Worm (Caenorhabditis elegans) whole organism, early embryonic: ENCODE measurements around the gene bar-1.

Experiments used
- B0310.2 ChIP-seq: sonication (generic microtip); optimal IDR thresholded peaks from 2 replicates; lab custom pipeline; 2016; ENCODE audit warnings: mild to moderate bottlenecking, missing genetic modification characterization, missing compliant biosample characterization
- F13C5.2 ChIP-seq: sonication (generic microtip); optimal IDR thresholded peaks from 2 replicates; lab custom pipeline; 2017; ENCODE audit warnings: mild to moderate bottlenecking, missing genetic modification characterization, inconsistent platforms, missing compliant biosample characterization
- aly-1 ChIP-seq: sonication (generic microtip); optimal IDR thresholded peaks from 2 replicates; lab custom pipeline; 2016; ENCODE audit warnings: missing genetic modification characterization, missing compliant biosample characterization
- ama-1 ChIP-seq: fragments of 150-350 bp; optimal IDR thresholded peaks from 2 replicates; lab custom pipeline; 2014
- ceh-13 ChIP-seq: fragments of 200-800 bp; sonication (Bioruptor generic); optimal IDR thresholded peaks from 2 replicates; lab custom pipeline; 2018; ENCODE audit warnings: mild to moderate bottlenecking, missing genetic modification characterization, missing compliant biosample characterization
- ceh-36 ChIP-seq: sonication (generic microtip); optimal IDR thresholded peaks from 2 replicates; lab custom pipeline; 2016; ENCODE audit warnings: missing genetic modification characterization, inconsistent platforms, missing compliant biosample characterization
- ets-7 ChIP-seq: sonication (generic microtip); optimal IDR thresholded peaks from 2 replicates; lab custom pipeline; 2016; ENCODE audit warnings: missing genotype, missing genetic modification characterization, missing compliant biosample characterization
- flt-1 ChIP-seq: fragments of 200-800 bp; sonication (Bioruptor generic); IDR thresholded peaks from 2 replicates; pipeline ENCODE4 v1.3.6; 2022; ENCODE audit warnings: missing genetic modification characterization, missing compliant biosample characterization
- hmbx-1 ChIP-seq: sonication (generic microtip); optimal IDR thresholded peaks from 2 replicates; lab custom pipeline; 2016; ENCODE audit warnings: mild to moderate bottlenecking, missing genetic modification characterization, missing compliant biosample characterization
- hmg-4 ChIP-seq: fragments of 200-800 bp; sonication (Bioruptor generic); optimal IDR thresholded peaks from 2 replicates; lab custom pipeline; 2018; ENCODE audit warnings: mild to moderate bottlenecking, missing genetic modification characterization, missing compliant biosample characterization
- hnd-1 ChIP-seq: sonication (generic microtip); optimal IDR thresholded peaks from 2 replicates; lab custom pipeline; 2016; ENCODE audit warnings: missing genetic modification characterization, missing compliant biosample characterization
- pes-1 ChIP-seq: fragments of 200-800 bp; sonication (Bioruptor generic); IDR thresholded peaks from 2 replicates; pipeline ENCODE4 v1.3.6; 2022; ENCODE audit warnings: missing genetic modification reagents, missing genetic modification characterization, missing compliant biosample characterization
- scrt-1 ChIP-seq: fragments of 200-800 bp; sonication (Bioruptor generic); IDR thresholded peaks from 2 replicates; pipeline ENCODE4 v1.3.6; 2022; ENCODE audit warnings: missing genetic modification characterization, missing compliant biosample characterization
- sea-1 ChIP-seq: fragments of 200-800 bp; sonication (Bioruptor generic); conservative IDR thresholded peaks from 2 replicates; pipeline ENCODE4 v1.3.6; 2022; ENCODE audit warnings: missing genetic modification characterization, missing compliant biosample characterization
- tbx-11 ChIP-seq: fragments of 200-800 bp; sonication (Bioruptor generic); IDR thresholded peaks from 2 replicates; pipeline ENCODE4 v1.3.6; 2022; ENCODE audit warnings: missing genetic modification characterization, missing compliant biosample characterization
- tbx-37 ChIP-seq: fragments of 200-800 bp; sonication (Bioruptor generic); conservative IDR thresholded peaks from 2 replicates; pipeline ENCODE4 v1.3.6; 2022; ENCODE audit warnings: missing genetic modification reagents, missing genetic modification characterization, missing compliant biosample characterization
- tra-4 ChIP-seq: sonication (generic microtip); optimal IDR thresholded peaks from 2 replicates; lab custom pipeline; 2017; ENCODE audit warnings: missing genetic modification characterization, missing compliant biosample characterization

Gene bar-1

DNA sequence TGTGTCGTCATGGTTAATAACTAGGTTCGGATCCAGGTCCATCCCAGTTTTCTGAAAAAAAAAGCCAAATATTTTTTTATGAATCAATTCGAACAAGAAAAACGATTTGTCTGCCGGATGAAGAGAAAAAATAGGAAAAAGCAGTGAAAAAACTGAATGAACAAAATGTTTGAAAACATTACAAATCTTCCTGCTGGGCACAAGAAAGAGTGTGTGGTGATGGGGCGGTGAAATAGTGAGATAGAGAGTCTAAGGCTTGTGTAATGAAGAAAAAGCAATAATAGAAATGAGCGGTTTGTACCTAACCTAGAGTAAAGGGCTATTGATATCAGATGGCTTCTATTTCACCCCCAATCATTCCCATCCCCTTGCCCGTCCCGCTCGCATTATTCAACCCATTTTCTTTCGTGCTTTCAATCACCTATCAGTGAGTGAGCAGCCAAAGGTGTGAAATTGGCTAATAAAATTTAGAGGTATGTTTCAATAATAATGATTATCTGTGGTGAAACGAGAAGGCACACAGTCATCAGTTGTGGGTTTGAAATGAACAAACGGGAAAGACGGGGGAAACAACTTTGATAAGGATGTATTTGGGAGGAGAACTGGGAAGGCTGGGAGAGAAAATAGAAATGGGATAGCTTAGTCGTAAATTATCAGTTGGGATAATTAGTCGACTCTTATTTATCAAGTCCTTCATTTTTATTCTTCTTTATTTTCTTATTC lies at the start of gene bar-1:
bar-1 (minus strand) TSS at position 51 of the 723 bp plus-strand sequence.
- no peak for TF ChIP-seq tbx-11
- TF ChIP-seq B0310.2: no peak
- TF ChIP-seq tbx-37: no peak
- TF ChIP-seq hnd-1 (tag; lab: Kevin White, UChicago): no peak
- no peak for TF ChIP-seq aly-1
- no peak for TF ChIP-seq sea-1 (GFP tag; lab: Robert Waterston, UW)
- TF ChIP-seq flt-1 (GFP tag; lab: Robert Waterston, UW): no peak
- no peak for TF ChIP-seq ama-1 (lab: Kevin White, UChicago)
- TF ChIP-seq hmg-4 (GFP tag; lab: Kevin White, UChicago): no peak
- TF ChIP-seq hmbx-1 (tag; lab: Kevin White, UChicago): no peak

DNA sequence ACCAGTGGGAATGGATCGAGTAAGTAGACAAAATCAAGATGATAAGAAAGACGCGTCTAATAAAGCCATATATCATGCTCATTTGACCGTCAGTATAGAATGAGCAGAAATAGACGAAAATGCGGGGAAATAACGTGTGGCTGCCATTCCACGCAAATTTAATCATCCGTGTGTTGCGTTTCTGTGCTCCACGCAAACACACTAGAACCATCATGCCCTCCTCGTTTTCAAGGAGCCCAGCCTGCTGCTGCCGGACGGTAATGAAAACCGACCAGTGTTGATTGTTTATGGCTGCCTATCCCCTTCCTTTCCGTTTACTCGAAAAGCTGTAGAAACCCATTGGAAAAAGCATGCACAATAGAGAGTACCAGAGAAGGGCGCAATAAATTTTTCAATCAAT lies 49.8 kb upstream of the bar-1 start:
- TF ChIP-seq aly-1: no peak
- no peak for TF ChIP-seq pes-1 (GFP tag; lab: Robert Waterston, UW)
- no peak for TF ChIP-seq hmbx-1 (tag; lab: Kevin White, UChicago)

DNA sequence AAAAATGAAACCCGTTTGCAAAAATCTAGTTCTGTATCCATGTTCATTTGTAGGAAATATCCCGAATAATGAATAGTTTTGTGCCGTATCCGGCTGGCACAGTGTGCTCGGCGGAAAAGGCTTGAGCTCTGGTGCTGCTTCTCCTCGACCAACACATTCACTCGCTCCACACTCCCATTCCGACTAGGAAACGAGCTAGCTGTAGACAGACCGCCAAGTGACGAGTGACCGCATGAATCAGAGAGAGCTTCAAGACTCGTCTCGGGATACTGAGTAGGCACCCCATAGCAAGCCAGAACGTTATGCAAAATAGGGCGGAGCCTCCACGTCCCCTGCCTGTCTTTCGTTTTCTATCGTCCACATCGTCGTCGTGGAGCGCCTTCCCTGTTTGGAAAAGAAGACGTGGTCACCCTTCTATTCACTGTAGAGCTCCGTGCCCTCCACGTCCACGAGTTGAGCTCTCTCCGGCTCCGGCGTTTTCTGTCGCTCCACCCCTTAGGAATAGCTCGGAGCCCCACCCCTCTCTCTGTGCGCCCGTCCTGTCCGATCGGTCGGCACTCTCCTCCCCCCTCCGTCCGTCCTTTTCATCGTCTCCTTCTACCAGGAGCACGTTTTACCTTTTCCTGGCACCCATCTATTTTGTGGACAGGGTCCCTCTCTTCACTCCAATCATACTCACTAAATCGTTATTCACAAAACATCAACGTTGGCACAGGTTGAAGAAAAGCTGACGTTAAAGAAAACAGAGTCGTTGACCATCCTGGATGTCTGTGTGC lies 47.5 kb upstream of the bar-1 start, which contains the start of gene syd-9:
syd-9 (plus strand) TSS at position 394 of the 776 bp plus-strand sequence.
- TF ChIP-seq hmg-4 (GFP tag; lab: Kevin White, UChicago) (peak; percentile 27), tbx-37 (no peak), tra-4 (tag; lab: Kevin White, UChicago) (no peak), tbx-11 (peak; percentile 21; the same call in 1 of the 2 replicates), ceh-13 (GFP tag; lab: Kevin White, UChicago) (no peak), ets-7 (no peak), pes-1 (GFP tag; lab: Robert Waterston, UW) (no peak), B0310.2 (no peak), F13C5.2 (tag; lab: Kevin White, UChicago) (no peak), hmbx-1 (tag; lab: Kevin White, UChicago) (no peak), scrt-1 (GFP tag; lab: Robert Waterston, UW) (no peak), hnd-1 (tag; lab: Kevin White, UChicago) (no peak), sea-1 (GFP tag; lab: Robert Waterston, UW) (no peak), aly-1 (no peak), flt-1 (GFP tag; lab: Robert Waterston, UW) (no peak), ama-1 (lab: Kevin White, UChicago) (no peak)

DNA sequence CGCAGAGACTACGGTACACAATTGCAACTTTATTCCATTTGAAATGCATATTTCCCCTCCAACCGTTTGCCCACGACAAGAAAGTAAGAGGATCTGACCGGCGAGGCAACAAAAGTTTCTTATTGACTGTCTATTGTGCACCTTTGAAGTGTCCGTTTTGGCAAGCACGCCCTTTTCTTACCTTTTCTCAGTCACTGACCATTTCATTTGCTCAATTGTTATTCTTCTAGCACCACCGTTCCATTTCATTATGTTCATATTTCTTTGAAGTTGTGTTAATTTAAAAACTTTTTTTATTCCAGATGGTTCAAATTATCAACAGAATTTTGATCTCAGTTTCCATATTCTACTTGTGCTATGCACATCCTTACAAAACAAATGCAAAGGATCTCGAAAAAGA lies 41.0 kb upstream of the bar-1 start, which contains the start of gene spp-22:
spp-22 (plus strand) TSS at position 301 of the 400 bp plus-strand sequence.
- TF ChIP-seq pes-1 (GFP tag; lab: Robert Waterston, UW) (no peak), B0310.2 (no peak), flt-1 (GFP tag; lab: Robert Waterston, UW) (no peak), ceh-36 (tag; lab: Kevin White, UChicago) (no peak), F13C5.2 (tag; lab: Kevin White, UChicago) (no peak), hmbx-1 (tag; lab: Kevin White, UChicago) (no peak), tbx-37 (no peak), tbx-11 (no peak)

DNA sequence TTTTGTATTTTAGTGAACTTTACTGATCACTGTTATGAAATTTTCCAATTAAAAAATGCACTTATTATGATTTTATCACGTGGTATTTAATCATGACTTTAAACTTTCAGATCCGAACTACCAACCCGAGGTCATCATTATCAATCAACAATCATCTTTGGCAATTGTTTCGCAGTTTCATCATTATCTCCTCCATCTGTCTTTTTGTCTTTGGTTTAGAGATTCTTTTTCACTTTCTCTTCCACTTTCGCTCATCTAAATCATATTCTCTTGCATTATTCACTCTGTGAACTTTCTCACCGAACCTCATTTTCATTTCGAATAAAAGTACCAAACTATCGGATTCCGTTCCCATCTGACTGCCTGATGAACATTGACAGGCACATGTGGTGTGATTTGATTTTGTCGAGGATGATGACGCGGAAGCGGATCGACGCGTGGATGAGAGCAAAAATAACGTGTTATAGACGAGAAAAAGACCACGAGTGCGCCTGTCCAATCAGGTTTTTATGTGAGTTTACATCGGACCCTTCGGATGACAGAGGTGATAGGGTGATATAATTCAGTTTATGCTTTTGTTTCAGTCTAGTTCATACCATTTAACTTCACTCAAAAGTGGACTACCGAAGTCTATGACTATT lies 40.2 kb upstream of the bar-1 start:
- TF ChIP-seq tra-4 (tag; lab: Kevin White, UChicago) (no peak), flt-1 (GFP tag; lab: Robert Waterston, UW) (no peak), F13C5.2 (tag; lab: Kevin White, UChicago) (no peak), hnd-1 (tag; lab: Kevin White, UChicago) (no peak), aly-1 (no peak), tbx-37 (no peak), ceh-36 (tag; lab: Kevin White, UChicago) (no peak), ama-1 (lab: Kevin White, UChicago) (no peak), B0310.2 (no peak), hmg-4 (GFP tag; lab: Kevin White, UChicago) (no peak), ceh-13 (GFP tag; lab: Kevin White, UChicago) (no peak), sea-1 (GFP tag; lab: Robert Waterston, UW) (no peak)

DNA sequence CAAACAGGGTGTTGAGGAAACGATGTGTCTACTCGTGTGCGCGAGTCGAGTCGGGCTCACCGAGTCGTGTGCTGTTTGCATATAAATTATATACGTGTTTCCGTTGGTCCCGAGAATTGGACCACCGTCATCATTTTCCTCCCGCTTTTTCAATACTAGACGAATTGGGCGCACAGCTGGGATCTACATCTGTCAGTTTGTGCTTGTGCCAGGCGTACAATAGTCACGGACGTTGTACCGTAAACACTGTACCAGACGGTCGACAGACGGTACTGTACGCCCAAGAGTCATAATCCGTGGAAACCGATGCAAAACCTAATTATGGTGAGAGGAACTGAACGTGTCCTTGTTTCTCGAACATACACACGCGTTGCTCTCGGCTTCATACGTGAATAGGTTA lies 38.7 kb upstream of the bar-1 start:
- no peak for TF ChIP-seq sea-1 (GFP tag; lab: Robert Waterston, UW)

DNA sequence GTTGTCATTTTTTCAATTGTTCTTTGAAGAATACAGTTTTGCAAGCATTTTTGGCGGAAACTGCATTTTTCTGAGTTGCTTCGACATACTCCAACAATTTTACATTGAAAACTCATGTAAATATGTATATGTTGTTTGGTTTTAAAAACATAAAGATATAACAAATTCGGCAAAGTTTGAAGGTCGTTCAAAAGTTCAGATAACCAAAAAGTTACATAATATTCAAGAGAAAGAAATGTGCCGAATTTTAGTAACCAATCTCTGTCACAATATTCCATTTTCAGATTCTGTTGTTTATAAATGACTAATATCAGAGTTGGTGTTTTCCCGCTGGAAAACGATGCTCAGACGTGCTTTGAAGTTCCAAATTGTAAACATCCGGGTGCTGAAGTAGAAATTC lies 36.0 kb upstream of the bar-1 start, which contains the start of gene ZK867.2:
ZK867.2 (plus strand) TSS at position 301 of the 400 bp plus-strand sequence.
- TF ChIP-seq tbx-11 (no peak), B0310.2 (no peak), hmg-4 (GFP tag; lab: Kevin White, UChicago) (no peak), tra-4 (tag; lab: Kevin White, UChicago) (no peak), scrt-1 (GFP tag; lab: Robert Waterston, UW) (no peak), F13C5.2 (tag; lab: Kevin White, UChicago) (no peak), hnd-1 (tag; lab: Kevin White, UChicago) (no peak), pes-1 (GFP tag; lab: Robert Waterston, UW) (no peak), sea-1 (GFP tag; lab: Robert Waterston, UW) (no peak)
